Fruit fly (Drosophila melanogaster) whole organism, prepupa: ENCODE results near the gene Sfp84E.

Experiments
- Blimp-1 ChIP-seq: fragments of 200-800 bp; sonication (Bioruptor generic); optimal IDR thresholded peaks from 3 replicates; lab custom pipeline; 2017; ENCODE audit warnings: missing biosample characterization, missing genetic modification characterization, mild to moderate bottlenecking, moderate library complexity, missing genetic modification reagents
- CG10631 ChIP-seq: fragments of 200-800 bp; sonication (Bioruptor generic); optimal IDR thresholded peaks from 2 replicates; lab custom pipeline; 2016; ENCODE audit warnings: missing biosample characterization, missing genetic modification characterization
- CG10669 ChIP-seq: fragments of 200-800 bp; sonication (Bioruptor generic); optimal IDR thresholded peaks from 3 replicates; lab custom pipeline; 2018; ENCODE audit warnings: missing biosample characterization, mild to moderate bottlenecking, missing genetic modification characterization, moderate library complexity
- CG11294 ChIP-seq: fragments of 200-800 bp; sonication (Bioruptor generic); IDR thresholded peaks from 2 replicates; pipeline ENCODE4 v1.3.6; 2022; ENCODE audit warnings: missing biosample characterization, missing genetic modification characterization
- CG11762 ChIP-seq: fragments of 200-800 bp; sonication (Bioruptor generic); optimal IDR thresholded peaks from 3 replicates; lab custom pipeline; 2016; ENCODE audit warnings: missing biosample characterization, missing genetic modification characterization; ENCODE audit not compliant: insufficient read depth
- CG11902 ChIP-seq: fragments of 200-800 bp; sonication (Bioruptor generic); optimal IDR thresholded peaks from 3 replicates; lab custom pipeline; 2016; ENCODE audit warnings: missing biosample characterization, missing genetic modification characterization
- CG15336 ChIP-seq: fragments of 200-800 bp; sonication (Bioruptor generic); IDR thresholded peaks from 2 replicates; pipeline ENCODE4 v1.3.6; 2022; ENCODE audit warnings: missing biosample characterization, missing genetic modification characterization
- CG1621 ChIP-seq: fragments of 200-800 bp; sonication (Bioruptor generic); optimal IDR thresholded peaks from 3 replicates; lab custom pipeline; 2018; ENCODE audit warnings: missing biosample characterization, mild to moderate bottlenecking, missing genetic modification characterization
- CG34406 ChIP-seq: fragments of 200-800 bp; sonication (Bioruptor generic); optimal IDR thresholded peaks from 3 replicates; lab custom pipeline; 2016; ENCODE audit warnings: missing biosample characterization, missing genetic modification characterization
- CG3919 ChIP-seq: fragments of 200-800 bp; sonication (Bioruptor generic); optimal IDR thresholded peaks from 3 replicates; lab custom pipeline; 2016; ENCODE audit warnings: missing biosample characterization, missing genetic modification characterization
- CG6163 ChIP-seq: fragments of 200-800 bp; sonication (Bioruptor generic); IDR thresholded peaks from 3 replicates; pipeline ENCODE4 v1.3.6; 2022; ENCODE audit warnings: missing biosample characterization, missing genetic modification characterization
- CG6276 ChIP-seq: fragments of 200-800 bp; sonication (Bioruptor generic); optimal IDR thresholded peaks from 2 replicates; lab custom pipeline; 2017; ENCODE audit warnings: missing biosample characterization, mild to moderate bottlenecking, missing genetic modification characterization
- CG6792 ChIP-seq: fragments of 200-800 bp; sonication (Bioruptor generic); optimal IDR thresholded peaks from 3 replicates; lab custom pipeline; 2016; ENCODE audit warnings: missing biosample characterization, missing genetic modification characterization
- CG7368 ChIP-seq: fragments of 200-800 bp; sonication (Bioruptor generic); optimal IDR thresholded peaks from 3 replicates; lab custom pipeline; 2016; ENCODE audit warnings: missing biosample characterization, missing genetic modification characterization
- CG8119 ChIP-seq: fragments of 200-800 bp; sonication (Bioruptor generic); IDR thresholded peaks from 3 replicates; pipeline ENCODE4 v1.3.6; 2022; ENCODE audit warnings: missing biosample characterization, missing genetic modification characterization
- CG8319 ChIP-seq: fragments of 200-800 bp; sonication (Bioruptor generic); optimal IDR thresholded peaks from 3 replicates; lab custom pipeline; 2016; ENCODE audit warnings: missing biosample characterization, missing genetic modification characterization
- CG8632 ChIP-seq: fragments of 200-800 bp; sonication (Bioruptor generic); optimal IDR thresholded peaks from 3 replicates; lab custom pipeline; 2016; ENCODE audit warnings: missing biosample characterization, missing genetic modification characterization
- CG9139 ChIP-seq: fragments of 200-800 bp; sonication (Bioruptor generic); optimal IDR thresholded peaks from 3 replicates; lab custom pipeline; 2017; ENCODE audit warnings: missing biosample characterization, mild to moderate bottlenecking, missing genetic modification characterization
- Eip75B ChIP-seq: fragments of 200-800 bp; sonication (Bioruptor generic); optimal IDR thresholded peaks from 3 replicates; lab custom pipeline; 2016; ENCODE audit warnings: missing biosample characterization, missing genetic modification characterization
- Eip78C ChIP-seq: fragments of 200-800 bp; sonication (Bioruptor generic); peaks from one replicate; lab custom pipeline; 2016; ENCODE audit warnings: missing biosample characterization, missing genetic modification characterization
- Eip93F ChIP-seq: fragments of 200-800 bp; sonication (Bioruptor generic); optimal IDR thresholded peaks from 2 replicates; lab custom pipeline; 2016; ENCODE audit warnings: missing biosample characterization, mild to moderate bottlenecking, missing genetic modification characterization
- Gug ChIP-seq: fragments of 200-800 bp; sonication (Bioruptor generic); IDR thresholded peaks from 2 replicates; pipeline ENCODE4 v1.3.6; 2022; ENCODE audit warnings: missing biosample characterization, missing genetic modification characterization
- Hr39 ChIP-seq: fragments of 200-800 bp; sonication (Bioruptor generic); optimal IDR thresholded peaks from 2 replicates; lab custom pipeline; 2016; ENCODE audit warnings: missing biosample characterization, missing genetic modification characterization
- Hr4 ChIP-seq: fragments of 200-800 bp; sonication (Bioruptor generic); optimal IDR thresholded peaks from 3 replicates; lab custom pipeline; 2016; ENCODE audit warnings: missing biosample characterization, missing genetic modification characterization
- Met ChIP-seq: fragments of 200-800 bp; sonication (Bioruptor generic); optimal IDR thresholded peaks from 3 replicates; lab custom pipeline; 2016; ENCODE audit warnings: missing biosample characterization, missing genetic modification characterization
- OdsH ChIP-seq: fragments of 200-800 bp; sonication (Bioruptor generic); optimal IDR thresholded peaks from 3 replicates; lab custom pipeline; 2016; ENCODE audit warnings: missing biosample characterization, missing genetic modification characterization
- Smox ChIP-seq: fragments of 200-800 bp; sonication (Bioruptor generic); optimal IDR thresholded peaks from 3 replicates; lab custom pipeline; 2016; ENCODE audit warnings: missing biosample characterization, missing genetic modification characterization
- Sox102F ChIP-seq: fragments of 200-800 bp; sonication (Bioruptor generic); optimal IDR thresholded peaks from 2 replicates; lab custom pipeline; 2016; ENCODE audit warnings: missing biosample characterization, mild to moderate bottlenecking, missing genetic modification characterization
- Sox14 ChIP-seq: fragments of 200-800 bp; sonication (Bioruptor generic); optimal IDR thresholded peaks from 3 replicates; lab custom pipeline; 2016; ENCODE audit warnings: missing biosample characterization, missing genetic modification characterization
- Sox15 ChIP-seq: fragments of 200-800 bp; sonication (Bioruptor generic); optimal IDR thresholded peaks from 3 replicates; lab custom pipeline; 2016; ENCODE audit warnings: missing biosample characterization, missing genetic modification characterization
- acj6 ChIP-seq: fragments of 200-800 bp; sonication (Bioruptor generic); optimal IDR thresholded peaks from 3 replicates; lab custom pipeline; 2016; ENCODE audit warnings: missing biosample characterization, missing genetic modification characterization
- cyc ChIP-seq: fragments of 200-800 bp; sonication (Bioruptor generic); optimal IDR thresholded peaks from 3 replicates; lab custom pipeline; 2016; ENCODE audit warnings: missing biosample characterization, missing genetic modification characterization
- dac ChIP-seq: fragments of 200-800 bp; sonication (Bioruptor generic); optimal IDR thresholded peaks from 2 replicates; lab custom pipeline; 2017; ENCODE audit warnings: missing biosample characterization, mild to moderate bottlenecking, missing genetic modification characterization
- dsx ChIP-seq: fragments of 200-800 bp; optimal IDR thresholded peaks from 3 replicates; lab custom pipeline; 2019; ENCODE audit warnings: missing biosample characterization, mild to moderate bottlenecking, missing genetic modification characterization, moderate library complexity; ENCODE audit not compliant: poor library complexity, severe bottlenecking
- esn ChIP-seq: fragments of 200-800 bp; sonication (Bioruptor generic); optimal IDR thresholded peaks from 2 replicates; lab custom pipeline; 2016; ENCODE audit warnings: missing biosample characterization, mild to moderate bottlenecking, missing genetic modification characterization, moderate library complexity
- fd59A ChIP-seq: fragments of 200-800 bp; sonication (Bioruptor generic); optimal IDR thresholded peaks from 2 replicates; lab custom pipeline; 2017; ENCODE audit warnings: missing biosample characterization, mild to moderate bottlenecking, missing genetic modification characterization, missing genetic modification reagents
- fd85E ChIP-seq: fragments of 200-800 bp; sonication (Bioruptor generic); optimal IDR thresholded peaks from 3 replicates; lab custom pipeline; 2016; ENCODE audit warnings: missing biosample characterization, missing genetic modification characterization
- salr ChIP-seq, 2 experiments: fragments of 200-800 bp; sonication (Bioruptor generic); optimal IDR thresholded peaks; 3 replicates each; lab custom pipeline; 2016 to 2018; ENCODE audit warnings: missing biosample characterization in 2 of 2, missing genetic modification characterization in 2 of 2, mild to moderate bottlenecking in 1 of 2
- spab ChIP-seq: fragments of 200-800 bp; sonication (Bioruptor generic); optimal IDR thresholded peaks from 2 replicates; lab custom pipeline; 2017; ENCODE audit warnings: missing biosample characterization, mild to moderate bottlenecking, missing genetic modification characterization, missing genetic modification reagents
- ss ChIP-seq, 2 experiments: fragments of 200-800 bp; sonication (Bioruptor generic); optimal IDR thresholded peaks; 2 replicates in 1 of 2; 3 replicates in 1 of 2; lab custom pipeline; 2017 to 2018; ENCODE audit warnings: mild to moderate bottlenecking in 2 of 2, missing biosample characterization in 2 of 2, missing genetic modification characterization in 2 of 2, moderate library complexity in 1 of 2
- svp ChIP-seq: fragments of 200-800 bp; sonication (Bioruptor generic); peaks from one replicate; lab custom pipeline; 2016; ENCODE audit warnings: missing biosample characterization, missing genetic modification characterization
- vri ChIP-seq: fragments of 200-800 bp; sonication (Bioruptor generic); optimal IDR thresholded peaks from 3 replicates; lab custom pipeline; 2016; ENCODE audit warnings: missing biosample characterization, mild to moderate bottlenecking, missing genetic modification characterization

The Sfp84E gene

DNA sequence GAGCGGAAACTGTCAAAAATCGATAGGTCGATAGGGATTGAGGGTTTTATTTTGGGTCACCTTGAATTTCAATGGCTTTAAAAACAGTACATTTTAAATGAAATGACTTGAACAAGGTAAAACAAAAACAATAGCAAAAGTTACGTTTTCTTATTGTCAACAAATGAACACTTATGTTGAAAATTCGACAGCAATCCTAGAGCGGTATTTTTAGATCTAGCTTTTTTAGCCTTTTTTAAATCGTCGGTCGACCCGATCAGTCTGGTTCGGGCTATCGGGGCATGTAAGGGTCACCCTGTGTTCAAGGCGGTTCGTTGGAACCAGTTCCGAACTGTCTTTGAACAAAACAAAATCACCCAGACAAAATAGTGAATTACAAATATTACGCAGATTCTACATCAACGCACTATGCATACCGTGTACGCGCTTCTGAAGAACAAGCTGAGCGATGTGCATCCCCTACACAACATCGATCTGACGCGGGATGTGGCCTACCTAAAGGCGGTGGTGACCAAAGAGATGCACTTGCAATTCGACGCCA lies 29.0 kb upstream of the Sfp84E start, which contains the start of the genes CG11052 and CG3223:
TSS of gene CG11052 (minus strand) at position 218 of the 541 bp plus-strand sequence.
TSS of gene CG3223 (plus strand) at position 321 of the 541 bp plus-strand sequence.
- no peak for TF ChIP-seq OdsH (GFP tag; lab: Kevin White, UChicago)
- TF ChIP-seq dac = no peak
- TF ChIP-seq Eip93F = no peak
- peak; percentile 43 for TF ChIP-seq esn (GFP tag; lab: Kevin White, UChicago)
- no peak for TF ChIP-seq Hr4 (GFP tag; lab: Kevin White, UChicago)
- no peak for TF ChIP-seq CG10631 (GFP tag; lab: Kevin White, UChicago)
- no peak for TF ChIP-seq acj6 (GFP tag; lab: Kevin White, UChicago)
- TF ChIP-seq svp (GFP tag; lab: Kevin White, UChicago) = peak; percentile 81
- no peak for TF ChIP-seq CG7368
- TF ChIP-seq salr (GFP tag; optimal IDR thresholded peaks at IDR 0.05; lab: Kevin White, UChicago) = no peak
- TF ChIP-seq Met (GFP tag; lab: Kevin White, UChicago) = no peak
- no peak for TF ChIP-seq dsx (GFP tag; lab: Kevin White, UChicago)
- TF ChIP-seq Smox (GFP tag; lab: Kevin White, UChicago) = no peak
- peak; percentile 46 for TF ChIP-seq Eip78C
- no peak for TF ChIP-seq Blimp-1 (GFP tag; lab: Kevin White, UChicago)
- TF ChIP-seq CG3919 = no peak
- no peak for TF ChIP-seq CG34406 (GFP tag; lab: Kevin White, UChicago)
- TF ChIP-seq vri (GFP tag; lab: Kevin White, UChicago) = no peak
- TF ChIP-seq CG1621 (tag; lab: Kevin White, UChicago) = no peak
- no peak for TF ChIP-seq CG9139 (GFP tag; lab: Kevin White, UChicago)
- no peak for TF ChIP-seq CG6276
- no peak for TF ChIP-seq spab (GFP tag; lab: Kevin White, UChicago)
- TF ChIP-seq Eip75B = no peak
- peak; percentile 46 for TF ChIP-seq Sox14 (GFP tag; lab: Kevin White, UChicago)
- TF ChIP-seq Sox15 (GFP tag; lab: Kevin White, UChicago) = no peak
- no peak for TF ChIP-seq cyc (GFP tag; lab: Kevin White, UChicago)

DNA sequence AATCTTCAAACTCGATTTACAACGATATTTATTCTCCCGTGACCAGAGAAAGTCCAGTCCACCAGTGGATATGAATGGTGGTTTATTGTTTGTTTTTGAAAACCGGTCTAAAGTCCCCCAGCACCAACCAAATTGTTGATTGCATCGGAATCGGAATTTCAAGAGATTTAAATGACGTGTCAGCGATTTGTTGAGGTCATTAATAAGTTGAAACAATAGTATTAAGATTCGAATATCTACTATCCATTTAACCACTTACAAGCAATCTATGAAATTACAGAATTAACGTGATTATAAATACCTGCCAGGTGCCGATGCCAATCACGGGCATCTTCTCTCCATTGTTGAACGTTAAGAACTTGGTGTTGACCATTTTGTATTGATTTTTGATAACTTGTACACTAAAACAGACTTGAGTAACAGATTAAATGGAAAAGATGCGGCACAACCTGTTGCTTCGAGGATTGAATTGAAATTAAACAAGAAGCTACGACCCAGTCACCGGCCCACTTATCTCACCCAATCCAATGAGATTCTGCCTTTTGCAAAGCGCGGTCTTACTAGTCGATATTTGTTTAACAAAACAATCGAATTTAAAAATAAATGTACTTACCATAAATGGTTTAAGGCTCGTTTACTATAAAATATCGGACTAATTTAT lies 27.6 kb upstream of the Sfp84E start, which contains the start of gene CG2767:
TSS of gene CG2767 (minus strand) at position 516 of the 661 bp plus-strand sequence.
- TF ChIP-seq CG8319 = no peak
- TF ChIP-seq CG15336 (GFP tag; lab: Robert Waterston, UW) = 0 out of 2 replicates have a peak, but pooled peaks have one; percentile 4
- peak; percentile 74 for TF ChIP-seq Eip78C
- TF ChIP-seq esn (GFP tag; lab: Kevin White, UChicago) = peak; percentile 40
- TF ChIP-seq svp (GFP tag; lab: Kevin White, UChicago) = peak; percentile 76

dm6 chr3R:8001074-8001669 lies 21.1 kb upstream of the Sfp84E start, which contains the start of the genes Kmn2 and CG2698:
TSS of gene Kmn2 (minus strand) at chr3R:8001309.
TSS of gene CG2698 (plus strand) at chr3R:8001562.
- TF ChIP-seq fd59A (peak; percentile 90), Smox (GFP tag; lab: Kevin White, UChicago) (peak; percentile 95), Sox102F (GFP tag; lab: Kevin White, UChicago) (peak; percentile 95), CG8119 (GFP tag; lab: Robert Waterston, UW) (peak; percentile 97), esn (GFP tag; lab: Kevin White, UChicago) (peak; percentile 97), CG10669 (GFP tag; lab: Kevin White, UChicago) (peak; percentile 95), CG11902 (GFP tag; lab: Kevin White, UChicago) (peak; percentile 96), CG11294 (GFP tag; lab: Robert Waterston, UW) (peak; percentile 95), CG34406 (GFP tag; lab: Kevin White, UChicago) (peak; percentile 96), CG8632 (GFP tag; lab: Kevin White, UChicago) (peak; percentile 97), vri (GFP tag; lab: Kevin White, UChicago) (peak; percentile 98), CG15336 (GFP tag; lab: Robert Waterston, UW) (peak; percentile 97), CG6792 (GFP tag; lab: Kevin White, UChicago) (peak; percentile 96), CG11762 (GFP tag; lab: Kevin White, UChicago) (peak; percentile 94), ss (GFP tag; optimal IDR thresholded peaks at IDR 0.05; lab: Kevin White, UChicago) (peak; percentile 90 to 93), CG7368 (peak; percentile 94), Hr39 (GFP tag; lab: Kevin White, UChicago) (peak; percentile 93), OdsH (GFP tag; lab: Kevin White, UChicago) (peak; percentile 97), Sox14 (GFP tag; lab: Kevin White, UChicago) (peak; percentile 94), fd85E (GFP tag; lab: Kevin White, UChicago) (peak; percentile 88), CG1621 (tag; lab: Kevin White, UChicago) (peak; percentile 91), salr (GFP tag; optimal IDR thresholded peaks at IDR 0.05; lab: Kevin White, UChicago) (peak; percentile 87 to 91), Sox15 (GFP tag; lab: Kevin White, UChicago) (peak; percentile 94), Met (GFP tag; lab: Kevin White, UChicago) (peak; percentile 96), Blimp-1 (GFP tag; lab: Kevin White, UChicago) (peak; percentile 90), Gug (GFP tag; lab: Robert Waterston, UW) (peak; percentile 95), CG3919 (peak; percentile 98), acj6 (GFP tag; lab: Kevin White, UChicago) (peak; percentile 97), CG6163 (peak; percentile 98), Eip78C (peak; percentile 98)
